Worm (Caenorhabditis elegans) whole organism, young adult: ENCODE data around the gene nspa-9.

Experiments
- B0336.3 ChIP-seq: fragments of 200-800 bp; sonication (Bioruptor generic); IDR thresholded peaks from 2 replicates; pipeline ENCODE4 v1.3.6; 2022; ENCODE audit warnings: missing genetic modification characterization, missing compliant biosample characterization
- D2030.7 ChIP-seq: fragments of 200-800 bp; sonication (Bioruptor generic); IDR thresholded peaks from 2 replicates; pipeline ENCODE4 v1.3.6; 2022; ENCODE audit warnings: missing genetic modification reagents, missing genetic modification characterization, missing compliant biosample characterization
- F10E7.11 ChIP-seq: sonication (generic microtip); optimal IDR thresholded peaks from 2 replicates; lab custom pipeline; 2017; ENCODE audit warnings: mild to moderate bottlenecking, missing genetic modification characterization, moderate library complexity, missing compliant biosample characterization
- F37B4.10 ChIP-seq: fragments of 200-800 bp; sonication (Bioruptor generic); IDR thresholded peaks from 2 replicates; pipeline ENCODE4 v1.3.6; 2022; ENCODE audit warnings: missing genetic modification characterization, missing compliant biosample characterization
- atf-7 ChIP-seq: sonication (generic microtip); optimal IDR thresholded peaks from 2 replicates; lab custom pipeline; 2017; ENCODE audit warnings: mild to moderate bottlenecking, missing genetic modification characterization, missing compliant biosample characterization
- attf-3 ChIP-seq: fragments of 200-800 bp; sonication (Bioruptor generic); conservative IDR thresholded peaks from 2 replicates; pipeline ENCODE4 v1.3.6; 2022; ENCODE audit warnings: missing genetic modification reagents, missing genetic modification characterization, missing compliant biosample characterization
- attf-6 ChIP-seq: fragments of 200-800 bp; sonication (Bioruptor generic); IDR thresholded peaks from 2 replicates; pipeline ENCODE4 v1.3.6; 2022; ENCODE audit warnings: missing genetic modification reagents, missing genetic modification characterization, missing compliant biosample characterization
- cebp-1 ChIP-seq, 2 experiments: fragments of 200-800 bp in 1 of 2; sonication (Bioruptor generic) in 1 of 2; sonication (generic microtip) in 1 of 2; IDR thresholded peaks in 1 of 2; optimal IDR thresholded peaks in 1 of 2; 2 replicates each; pipeline versions ENCODE4 v1.3.6 to Lab custom; 2017 to 2022; ENCODE audit warnings: missing compliant biosample characterization in 2 of 2, missing genetic modification characterization in 2 of 2, mild to moderate bottlenecking in 1 of 2, missing genetic modification reagents in 1 of 2, moderate library complexity in 1 of 2
- ceh-100 ChIP-seq: fragments of 200-800 bp; sonication (Bioruptor generic); IDR thresholded peaks from 2 replicates; pipeline ENCODE4 v1.3.6; 2022; ENCODE audit warnings: missing genetic modification reagents, missing genetic modification characterization, missing compliant biosample characterization
- die-1 ChIP-seq: sonication (generic microtip); optimal IDR thresholded peaks from 2 replicates; lab custom pipeline; 2016; ENCODE audit warnings: missing genotype, mild to moderate bottlenecking, missing genetic modification characterization, missing compliant biosample characterization
- fkh-3 ChIP-seq: sonication (generic microtip); optimal IDR thresholded peaks from 2 replicates; lab custom pipeline; 2016; ENCODE audit warnings: mild to moderate bottlenecking, missing genetic modification characterization, missing compliant biosample characterization
- hlh-26 ChIP-seq: fragments of 200-800 bp; sonication (Bioruptor generic); conservative IDR thresholded peaks from 2 replicates; pipeline ENCODE4 v1.3.6; 2022; ENCODE audit warnings: missing genetic modification reagents, missing genetic modification characterization, missing compliant biosample characterization
- hmg-1.2 ChIP-seq: fragments of 200-800 bp; sonication (Bioruptor generic); IDR thresholded peaks from 2 replicates; pipeline ENCODE4 v1.3.6; 2022; ENCODE audit warnings: missing genetic modification reagents, missing genetic modification characterization, missing compliant biosample characterization
- hrde-1 ChIP-seq: sonication (generic microtip); optimal IDR thresholded peaks from 2 replicates; lab custom pipeline; 2016; ENCODE audit warnings: missing genetic modification characterization, mild to moderate bottlenecking, missing compliant biosample characterization, moderate library complexity, missing genotype, missing genetic modification reagents, borderline replicate concordance
- let-607 ChIP-seq, 2 experiments: fragments of 200-800 bp in 1 of 2; sonication (Bioruptor generic) in 1 of 2; sonication (generic microtip) in 1 of 2; optimal IDR thresholded peaks; 2 replicates each; lab custom pipeline; 2016 to 2018; ENCODE audit warnings: mild to moderate bottlenecking in 2 of 2, missing compliant biosample characterization in 2 of 2, missing genetic modification characterization in 2 of 2, moderate library complexity in 2 of 2, missing genotype in 1 of 2
- lin-26 ChIP-seq: fragments of 200-800 bp; sonication (Bioruptor generic); IDR thresholded peaks from 2 replicates; pipeline ENCODE4 v1.3.6; 2022; ENCODE audit warnings: missing genetic modification reagents, missing genetic modification characterization, missing compliant biosample characterization
- lin-40 ChIP-seq: sonication (generic microtip); optimal IDR thresholded peaks from 2 replicates; lab custom pipeline; 2016; ENCODE audit warnings: missing genetic modification characterization, mild to moderate bottlenecking, missing compliant biosample characterization, missing genotype, missing genetic modification reagents
- lin-54 ChIP-seq: fragments of 200-800 bp; sonication (Bioruptor generic); optimal IDR thresholded peaks from 2 replicates; lab custom pipeline; 2018; ENCODE audit warnings: mild to moderate bottlenecking, missing genetic modification characterization, missing compliant biosample characterization
- lsl-1 ChIP-seq: fragments of 200-800 bp; sonication (Bioruptor generic); optimal IDR thresholded peaks from 2 replicates; lab custom pipeline; 2018; ENCODE audit warnings: mild to moderate bottlenecking, missing genetic modification characterization, moderate library complexity, missing compliant biosample characterization
- lsy-27 ChIP-seq: sonication (generic microtip); optimal IDR thresholded peaks from 2 replicates; lab custom pipeline; 2017; ENCODE audit warnings: missing genetic modification characterization, mild to moderate bottlenecking, missing compliant biosample characterization, antibody characterized with exemption, missing genotype, borderline replicate concordance; ENCODE audit not compliant: insufficient read depth
- mcd-1 ChIP-seq: fragments of 200-800 bp; sonication (Bioruptor generic); IDR thresholded peaks from 2 replicates; pipeline ENCODE4 v1.3.6; 2022; ENCODE audit warnings: missing genetic modification reagents, missing genetic modification characterization, missing compliant biosample characterization
- mel-28 ChIP-seq: sonication (generic microtip); optimal IDR thresholded peaks from 2 replicates; lab custom pipeline; 2016; ENCODE audit warnings: borderline replicate concordance, mild to moderate bottlenecking, missing genetic modification characterization, missing compliant biosample characterization
- mes-4 ChIP-seq: sonication (generic microtip); optimal IDR thresholded peaks from 2 replicates; lab custom pipeline; 2016; ENCODE audit warnings: missing genotype, missing genetic modification characterization, missing compliant biosample characterization
- nhr-120 ChIP-seq: fragments of 200-800 bp; sonication (Bioruptor generic); IDR thresholded peaks from 2 replicates; pipeline ENCODE4 v1.3.6; 2022; ENCODE audit warnings: missing genetic modification characterization, missing compliant biosample characterization
- nhr-179 ChIP-seq: sonication (generic microtip); optimal IDR thresholded peaks from 2 replicates; lab custom pipeline; 2016; ENCODE audit warnings: mild to moderate bottlenecking, missing genetic modification characterization, missing compliant biosample characterization
- nhr-80 ChIP-seq: sonication (generic microtip); optimal IDR thresholded peaks from 2 replicates; lab custom pipeline; 2016; ENCODE audit warnings: missing genetic modification characterization, missing compliant biosample characterization
- pbrm-1 ChIP-seq: fragments of 200-800 bp; sonication (Bioruptor generic); IDR thresholded peaks from 2 replicates; pipeline ENCODE4 v1.3.6; 2022; ENCODE audit warnings: missing genetic modification reagents, missing genetic modification characterization, missing compliant biosample characterization
- pha-4 ChIP-seq: fragments of 150-350 bp; sonication (generic microtip); optimal IDR thresholded peaks from 2 replicates; lab custom pipeline; 2014; ENCODE audit warnings: missing biosample characterization, missing genetic modification reagents, missing genetic modification characterization
- repo-1 ChIP-seq: sonication (generic microtip); optimal IDR thresholded peaks from 2 replicates; lab custom pipeline; 2017; ENCODE audit warnings: mild to moderate bottlenecking, missing genetic modification characterization, missing compliant biosample characterization
- rpc-1 ChIP-seq, 2 experiments: fragments of 150-350 bp in 1 of 2; sonication (generic microtip) in 1 of 2; optimal IDR thresholded peaks; 2 replicates each; lab custom pipeline; 2014 to 2018; ENCODE audit warnings: missing biosample characterization in 1 of 2, missing genetic modification characterization in 1 of 2, missing genetic modification reagents in 1 of 2, missing genotype in 1 of 2
- somi-1 ChIP-seq: fragments of 200-800 bp; sonication (Bioruptor generic); optimal IDR thresholded peaks from 2 replicates; lab custom pipeline; 2018; ENCODE audit warnings: mild to moderate bottlenecking, missing genetic modification characterization, missing compliant biosample characterization
- zim-3 ChIP-seq: sonication (generic microtip); optimal IDR thresholded peaks from 2 replicates; lab custom pipeline; 2017; ENCODE audit warnings: mild to moderate bottlenecking, missing genetic modification characterization, moderate library complexity, missing compliant biosample characterization
- ztf-25 ChIP-seq: fragments of 200-800 bp; sonication (Bioruptor generic); IDR thresholded peaks from 2 replicates; pipeline ENCODE4 v1.3.6; 2022; ENCODE audit warnings: missing genetic modification reagents, missing genetic modification characterization, missing compliant biosample characterization

The nspa-9 gene

DNA sequence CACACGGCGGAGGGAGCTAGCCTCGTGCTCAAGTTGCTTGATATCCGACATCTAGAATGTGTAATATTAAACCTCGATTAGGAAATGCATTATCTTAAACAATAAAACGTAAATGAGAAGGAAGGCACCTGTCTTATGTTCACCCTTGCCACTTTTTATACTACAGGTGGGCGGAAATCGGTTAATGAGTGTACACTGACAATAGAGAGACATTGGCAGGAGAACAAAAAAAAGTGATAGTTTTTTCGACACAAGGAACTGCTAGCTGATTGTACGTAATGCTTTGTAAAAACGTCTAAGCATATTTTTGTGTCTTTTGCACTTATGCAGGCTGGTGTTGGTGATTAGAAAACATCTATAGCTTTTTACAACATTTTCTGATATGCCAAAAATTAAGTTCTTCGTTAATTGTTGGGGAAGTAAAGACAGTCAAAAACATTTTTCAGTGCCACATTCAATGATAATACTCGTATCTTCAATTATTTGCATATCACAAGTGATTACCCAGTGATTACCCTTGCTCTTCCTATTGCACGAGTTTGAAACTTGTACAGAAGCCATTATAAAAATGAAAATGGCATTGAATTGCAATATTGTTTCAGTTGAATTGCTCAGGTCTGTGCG, 26.5 kb upstream of the nspa-9 start, which contains the start of gene col-180:
Gene col-180 (minus strand): TSS at position 51 of the 624 bp plus-strand sequence.
- TF ChIP-seq somi-1 (GFP tag; lab: Kevin White, UChicago): no peak
- no peak for TF ChIP-seq hmg-1.2 (GFP tag; lab: Robert Waterston, UW)

DNA sequence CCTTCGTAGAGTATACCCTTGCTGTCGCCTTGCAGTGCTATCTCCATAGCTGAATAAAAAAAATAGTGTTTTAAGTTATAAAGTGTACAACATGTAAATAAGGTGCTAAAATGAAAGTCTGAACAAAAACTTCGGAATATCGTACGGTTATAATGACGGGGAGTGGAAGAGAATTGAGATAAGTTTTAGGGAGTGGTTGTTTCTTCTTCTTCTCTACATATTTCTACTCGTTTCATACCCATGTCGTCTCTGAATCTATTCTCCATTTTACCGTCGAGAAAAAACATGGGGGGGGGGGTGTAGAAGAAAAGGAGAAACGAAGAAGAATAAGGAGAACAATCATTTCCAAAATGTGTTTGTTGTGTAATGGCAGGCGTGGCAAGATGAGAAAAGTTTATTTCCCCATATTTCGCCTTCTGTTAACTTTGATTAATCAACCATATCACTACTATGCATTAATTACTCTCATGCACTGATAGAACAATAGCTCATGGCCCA, 22.3 kb upstream of the nspa-9 start, which contains the start of gene C44C10.9:
Gene C44C10.9 (minus strand): TSS at position 51 of the 498 bp plus-strand sequence.
- no peak for TF ChIP-seq nhr-179
- TF ChIP-seq lin-26 (GFP tag; lab: Robert Waterston, UW): no peak
- TF ChIP-seq pbrm-1: no peak
- no peak for TF ChIP-seq ceh-100
- TF ChIP-seq, all 124 proteins: peak for 0

DNA sequence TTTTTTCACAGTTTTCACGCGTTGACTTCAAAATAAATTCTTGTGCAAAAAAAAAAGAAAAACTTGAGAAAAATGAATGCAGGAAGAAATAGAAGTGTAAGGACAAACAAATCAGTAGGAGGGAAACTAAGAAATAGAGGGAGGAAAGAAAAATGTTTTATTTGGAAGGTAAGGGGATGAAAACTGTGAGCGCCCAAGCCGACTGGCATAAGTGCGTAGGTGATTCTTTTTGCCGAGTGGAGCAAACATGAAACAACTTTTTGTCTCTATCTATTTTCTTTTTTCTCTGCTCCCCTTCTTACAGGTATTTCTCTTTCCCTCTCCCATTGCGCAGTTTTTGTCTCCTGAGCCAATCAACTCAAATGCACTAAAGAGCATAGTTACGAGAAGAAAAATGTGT, 20.1 kb upstream of the nspa-9 start:
- no peak for TF ChIP-seq mcd-1 (GFP tag; lab: Robert Waterston, UW)
- TF ChIP-seq F37B4.10 (GFP tag; lab: Robert Waterston, UW): no peak

DNA sequence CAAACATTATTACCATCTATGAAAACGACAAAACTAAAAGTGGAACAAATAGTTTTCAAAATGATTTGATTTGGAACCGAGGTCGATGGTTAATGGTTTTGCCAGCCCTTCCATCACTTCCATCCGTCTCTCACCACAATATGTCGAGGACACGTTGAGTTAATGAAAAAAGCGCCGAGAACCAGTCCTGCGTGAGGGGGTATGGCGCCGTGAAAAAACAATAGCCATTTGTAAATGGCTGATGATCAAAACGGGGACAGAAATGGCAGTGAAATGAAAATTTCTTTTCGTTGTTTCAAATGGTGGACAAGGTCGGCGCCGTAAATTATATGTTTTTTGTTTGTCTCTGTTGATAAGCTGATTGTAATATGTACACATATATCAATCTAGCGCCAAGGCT, 18.8 kb upstream of the nspa-9 start:
- peak; percentile 5 for TF ChIP-seq nhr-80 (tag; lab: Kevin White, UChicago)
- no peak for TF ChIP-seq attf-3 (GFP tag; lab: Robert Waterston, UW)

DNA sequence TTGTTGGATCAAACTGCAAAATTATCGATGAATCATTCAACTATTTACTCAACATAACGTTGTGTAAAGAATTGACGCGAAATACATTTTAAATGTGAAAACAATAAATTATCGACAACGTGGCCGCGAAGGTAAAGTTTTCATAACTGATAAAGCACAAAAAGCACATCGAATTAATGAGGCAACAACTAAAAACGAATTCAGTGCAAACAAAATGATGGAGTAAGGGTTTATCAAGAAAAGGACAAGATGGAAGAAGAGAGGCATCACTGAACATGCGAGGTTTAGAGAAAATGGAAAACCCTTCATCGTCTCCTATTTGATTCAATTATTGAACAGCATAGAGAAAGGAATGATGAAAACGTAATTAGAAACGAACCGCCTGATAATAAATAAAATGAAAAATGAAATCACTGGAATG, 15.1 kb upstream of the nspa-9 start, which contains the start of gene D1053.4:
Gene D1053.4 (minus strand): TSS at position 20 of the 421 bp plus-strand sequence.
- peak; percentile 81 for TF ChIP-seq nhr-80 (tag; lab: Kevin White, UChicago)
- no peak for TF ChIP-seq mes-4 (tag; lab: Kevin White, UChicago)

DNA sequence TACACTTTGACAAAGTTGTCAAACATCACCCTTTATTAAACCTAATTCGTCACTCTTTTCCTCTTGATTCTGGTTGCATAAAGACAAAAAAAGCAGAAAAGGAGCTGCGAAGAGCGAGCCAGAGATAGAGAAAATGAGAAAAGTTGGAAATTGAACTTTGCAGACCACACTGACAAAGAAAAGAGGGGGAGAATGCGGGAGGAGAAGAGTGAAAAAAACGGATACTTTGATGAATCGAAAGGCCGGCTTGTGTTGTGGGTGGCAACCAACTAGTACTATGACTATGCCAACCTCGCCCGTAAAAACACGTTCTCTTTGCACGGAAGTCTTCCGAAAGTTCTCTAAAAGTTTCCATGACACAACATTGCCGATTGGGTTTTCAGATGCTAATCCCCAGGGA, 13.2 kb upstream of the nspa-9 start:
- TF ChIP-seq repo-1 (no peak), nhr-80 (tag; lab: Kevin White, UChicago) (no peak), lin-40 (tag; lab: Kevin White, UChicago) (no peak)

DNA sequence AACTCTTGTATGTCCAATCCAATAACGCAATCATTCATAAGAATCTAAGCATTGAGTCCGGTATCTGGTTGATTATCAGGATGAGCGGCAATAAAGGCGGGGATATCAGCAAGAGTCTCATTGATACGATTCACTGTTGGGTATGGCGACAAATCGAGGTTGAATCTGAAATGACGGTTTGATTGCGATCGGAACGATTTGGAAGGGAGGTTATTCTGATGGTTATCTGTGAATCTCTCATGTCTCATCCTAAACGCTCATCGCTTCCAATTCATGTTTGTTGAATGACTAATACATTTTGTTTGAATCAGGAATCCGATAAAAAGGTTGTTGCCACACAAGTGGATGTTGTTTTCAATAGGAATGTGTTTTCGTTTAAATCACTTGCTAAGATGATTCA, 12.4 kb upstream of the nspa-9 start:
- no peak for TF ChIP-seq let-607 (tag; optimal IDR thresholded peaks at IDR 0.05; lab: Kevin White, UChicago)
- no peak for TF ChIP-seq lin-54 (GFP tag; lab: Kevin White, UChicago)
- TF ChIP-seq ztf-25 (GFP tag; lab: Robert Waterston, UW): no peak
- TF ChIP-seq zim-3: no peak
- no peak for TF ChIP-seq nhr-80 (tag; lab: Kevin White, UChicago)
- no peak for TF ChIP-seq lin-26 (GFP tag; lab: Robert Waterston, UW)
- TF ChIP-seq attf-6 (GFP tag; lab: Robert Waterston, UW): no peak
- TF ChIP-seq die-1: no peak
- no peak for TF ChIP-seq hrde-1
- TF ChIP-seq F10E7.11 (tag; lab: Kevin White, UChicago): no peak
- TF ChIP-seq lsl-1: no peak
- no peak for TF ChIP-seq fkh-3 (tag; lab: Kevin White, UChicago)

DNA sequence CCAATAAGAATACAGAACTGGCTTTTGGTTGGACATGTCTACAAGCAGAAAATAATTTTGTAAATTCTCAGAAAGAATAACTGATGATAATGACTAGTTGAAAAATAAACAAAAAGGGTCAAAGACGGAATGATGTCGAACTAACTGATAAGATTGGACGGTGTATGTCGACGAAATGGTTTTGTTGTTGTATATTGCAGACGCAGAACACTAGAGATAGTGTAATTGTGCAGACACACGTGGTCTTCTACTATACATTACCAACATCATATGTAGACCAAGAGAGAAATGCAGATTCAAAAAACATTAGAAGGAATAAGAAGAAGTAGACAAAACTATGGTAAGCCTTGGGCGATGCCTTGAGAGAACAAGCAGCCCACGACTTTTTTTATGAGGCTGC, 11.1 kb upstream of the nspa-9 start, which contains the start of the genes gst-42 and D1053.2:
Gene gst-42 (minus strand): TSS at position 176 of the 400 bp plus-strand sequence.
Gene D1053.2 (plus strand): TSS at position 391 of the 400 bp plus-strand sequence.
- TF ChIP-seq nhr-120 (GFP tag; lab: Robert Waterston, UW): no peak
- TF ChIP-seq lsy-27 (tag; lab: Kevin White, UChicago): no peak
- no peak for TF ChIP-seq rpc-1 (optimal IDR thresholded peaks at IDR 0.05; lab: Kevin White, UChicago)
- no peak for TF ChIP-seq rpc-1 (tag; optimal IDR thresholded peaks at IDR 0.05; lab: Kevin White, UChicago)
- TF ChIP-seq mel-28 (tag; lab: Kevin White, UChicago): no peak
- TF ChIP-seq lin-40 (tag; lab: Kevin White, UChicago): peak; percentile 23
- peak; percentile 92 for TF ChIP-seq nhr-80 (tag; lab: Kevin White, UChicago)
- no peak for TF ChIP-seq cebp-1 (GFP tag; IDR thresholded peaks at IDR 0.05; lab: Robert Waterston, UW)
- TF ChIP-seq cebp-1 (tag; optimal IDR thresholded peaks at IDR 0.05; lab: Kevin White, UChicago): peak; percentile 10
- no peak for TF ChIP-seq fkh-3 (tag; lab: Kevin White, UChicago)
- peak; percentile 49 for TF ChIP-seq atf-7 (tag; lab: Kevin White, UChicago)
- TF ChIP-seq pha-4 (tag; lab: Kevin White, UChicago): peak; percentile 77
- TF ChIP-seq D2030.7 (GFP tag; lab: Robert Waterston, UW): no peak
- 0 out of 2 replicates have a peak, but pooled peaks have one; percentile 16 for TF ChIP-seq B0336.3
- TF ChIP-seq hlh-26 (GFP tag; lab: Robert Waterston, UW): no peak
